Worm (Caenorhabditis elegans) whole organism, late embryonic: ENCODE results near the gene C07A12.18.

Source experiments
- C08G9.2 ChIP-seq: sonication (generic microtip); optimal IDR thresholded peaks from 2 replicates; lab custom pipeline; 2016; ENCODE audit warnings: mild to moderate bottlenecking, missing genetic modification characterization, moderate library complexity, missing compliant biosample characterization
- K09A11.1 ChIP-seq: sonication (generic microtip); optimal IDR thresholded peaks from 2 replicates; lab custom pipeline; 2017; ENCODE audit warnings: antibody characterized with exemption, mild to moderate bottlenecking, missing genetic modification characterization, missing compliant biosample characterization; ENCODE audit not compliant: insufficient read depth
- ama-1 ChIP-seq: fragments of 150-350 bp; optimal IDR thresholded peaks from 2 replicates; lab custom pipeline; 2014
- ceh-14 ChIP-seq: sonication (generic microtip); optimal IDR thresholded peaks from 2 replicates; lab custom pipeline; 2016; ENCODE audit warnings: missing genotype, missing genetic modification characterization, missing compliant biosample characterization
- ceh-19 ChIP-seq: fragments of 200-800 bp; sonication (Bioruptor generic); optimal IDR thresholded peaks from 2 replicates; lab custom pipeline; 2018; ENCODE audit warnings: mild to moderate bottlenecking, missing genetic modification characterization, missing compliant biosample characterization
- ceh-2 ChIP-seq: sonication (generic microtip); optimal IDR thresholded peaks from 2 replicates; lab custom pipeline; 2016; ENCODE audit warnings: missing genotype, missing genetic modification characterization, missing compliant biosample characterization
- ceh-31 ChIP-seq: sonication (generic microtip); optimal IDR thresholded peaks from 2 replicates; lab custom pipeline; 2016; ENCODE audit warnings: missing genetic modification characterization, missing compliant biosample characterization
- ceh-34 ChIP-seq: sonication (generic microtip); optimal IDR thresholded peaks from 2 replicates; lab custom pipeline; 2016; ENCODE audit warnings: mild to moderate bottlenecking, missing genetic modification characterization, missing compliant biosample characterization
- ceh-45 ChIP-seq: fragments of 200-800 bp; sonication (Bioruptor generic); IDR thresholded peaks from 2 replicates; pipeline ENCODE4 v1.3.6; 2022; ENCODE audit warnings: missing genetic modification reagents, missing genetic modification characterization, missing compliant biosample characterization
- ceh-48 ChIP-seq: sonication (generic microtip); optimal IDR thresholded peaks from 2 replicates; lab custom pipeline; 2016; ENCODE audit warnings: missing genetic modification characterization, inconsistent platforms, missing compliant biosample characterization
- ceh-6 ChIP-seq: fragments of 200-800 bp; sonication (Bioruptor generic); optimal IDR thresholded peaks from 2 replicates; lab custom pipeline; 2018; ENCODE audit warnings: mild to moderate bottlenecking, missing genetic modification characterization, missing compliant biosample characterization
- ceh-9 ChIP-seq: sonication (generic microtip); optimal IDR thresholded peaks from 2 replicates; lab custom pipeline; 2016; ENCODE audit warnings: mild to moderate bottlenecking, missing genetic modification characterization, inconsistent platforms, missing compliant biosample characterization
- dmd-4 ChIP-seq: sonication (generic microtip); optimal IDR thresholded peaks from 2 replicates; lab custom pipeline; 2016; ENCODE audit warnings: borderline replicate concordance, missing genetic modification characterization, missing compliant biosample characterization
- elt-2 ChIP-seq: sonication (generic microtip); optimal IDR thresholded peaks from 2 replicates; lab custom pipeline; 2016; ENCODE audit warnings: missing genetic modification reagents, missing genetic modification characterization, missing compliant biosample characterization
- elt-4 ChIP-seq: sonication (generic microtip); optimal IDR thresholded peaks from 2 replicates; lab custom pipeline; 2016; ENCODE audit warnings: missing genetic modification characterization, missing compliant biosample characterization
- ets-4 ChIP-seq: sonication (generic microtip); optimal IDR thresholded peaks from 2 replicates; lab custom pipeline; 2016; ENCODE audit warnings: missing genetic modification characterization, missing compliant biosample characterization
- eyg-1 ChIP-seq: sonication (generic microtip); optimal IDR thresholded peaks from 2 replicates; lab custom pipeline; 2016; ENCODE audit warnings: missing genotype, missing genetic modification characterization, missing compliant biosample characterization
- fkh-6 ChIP-seq: sonication (generic microtip); optimal IDR thresholded peaks from 2 replicates; lab custom pipeline; 2016; ENCODE audit warnings: missing genetic modification characterization, missing compliant biosample characterization
- gmeb-2 ChIP-seq: sonication (generic microtip); optimal IDR thresholded peaks from 2 replicates; lab custom pipeline; 2016; ENCODE audit warnings: missing genetic modification characterization, inconsistent platforms, missing compliant biosample characterization
- hlh-15 ChIP-seq: sonication (generic microtip); optimal IDR thresholded peaks from 2 replicates; lab custom pipeline; 2016; ENCODE audit warnings: missing genetic modification characterization, missing compliant biosample characterization
- hlh-30 ChIP-seq: sonication (generic microtip); optimal IDR thresholded peaks from 2 replicates; lab custom pipeline; 2017; ENCODE audit warnings: antibody characterized with exemption, missing genetic modification characterization, missing compliant biosample characterization; ENCODE audit not compliant: insufficient read depth
- hlh-6 ChIP-seq: sonication (generic microtip); optimal IDR thresholded peaks from 2 replicates; lab custom pipeline; 2016; ENCODE audit warnings: missing genotype, missing genetic modification characterization, missing compliant biosample characterization
- hlh-8 ChIP-seq: sonication (generic microtip); optimal IDR thresholded peaks from 2 replicates; lab custom pipeline; 2016; ENCODE audit warnings: missing genotype, missing genetic modification characterization, missing compliant biosample characterization
- lim-6 ChIP-seq: sonication (generic microtip); optimal IDR thresholded peaks from 2 replicates; lab custom pipeline; 2016; ENCODE audit warnings: missing genetic modification characterization, missing compliant biosample characterization
- madf-2 ChIP-seq: sonication (generic microtip); optimal IDR thresholded peaks from 2 replicates; lab custom pipeline; 2017; ENCODE audit warnings: missing genetic modification characterization, missing compliant biosample characterization
- nfya-1 ChIP-seq: sonication (generic microtip); optimal IDR thresholded peaks from 2 replicates; lab custom pipeline; 2017; ENCODE audit warnings: missing genetic modification characterization, mild to moderate bottlenecking, missing compliant biosample characterization, antibody characterized with exemption, moderate library complexity
- npax-4 ChIP-seq: sonication (generic microtip); optimal IDR thresholded peaks from 2 replicates; lab custom pipeline; 2016; ENCODE audit warnings: missing genetic modification characterization, missing compliant biosample characterization
- pha-2 ChIP-seq: sonication (generic microtip); optimal IDR thresholded peaks from 2 replicates; lab custom pipeline; 2017; ENCODE audit warnings: mild to moderate bottlenecking, missing genetic modification characterization, missing compliant biosample characterization
- pqm-1 ChIP-seq: sonication (generic microtip); optimal IDR thresholded peaks from 2 replicates; lab custom pipeline; 2016; ENCODE audit warnings: missing genetic modification characterization, missing compliant biosample characterization
- ref-2 ChIP-seq: sonication (generic microtip); optimal IDR thresholded peaks from 2 replicates; lab custom pipeline; 2016; ENCODE audit warnings: missing genetic modification characterization, missing compliant biosample characterization
- rnt-1 ChIP-seq: sonication (generic microtip); optimal IDR thresholded peaks from 2 replicates; lab custom pipeline; 2016; ENCODE audit warnings: missing genetic modification characterization, missing compliant biosample characterization
- sdc-2 ChIP-seq: sonication (generic microtip); optimal IDR thresholded peaks from 2 replicates; lab custom pipeline; 2016; ENCODE audit warnings: missing genotype, missing genetic modification characterization, missing compliant biosample characterization
- sox-2 ChIP-seq: fragments of 200-800 bp; sonication (Bioruptor generic); IDR thresholded peaks from 2 replicates; pipeline ENCODE4 v1.3.6; 2022; ENCODE audit warnings: missing genetic modification reagents, missing genetic modification characterization, missing compliant biosample characterization
- syd-9 ChIP-seq: sonication (generic microtip); optimal IDR thresholded peaks from 2 replicates; lab custom pipeline; 2016; ENCODE audit warnings: mild to moderate bottlenecking, missing genetic modification characterization, moderate library complexity, missing compliant biosample characterization
- unc-3 ChIP-seq, 2 experiments: fragments of 200-800 bp in 1 of 2; sonication (Bioruptor generic) in 1 of 2; sonication (generic microtip) in 1 of 2; conservative IDR thresholded peaks in 1 of 2; optimal IDR thresholded peaks in 1 of 2; 2 replicates each; pipeline versions ENCODE4 v1.3.6 to Lab custom; 2016 to 2022; ENCODE audit warnings: missing compliant biosample characterization in 2 of 2, missing genetic modification characterization in 2 of 2, missing genetic modification reagents in 1 of 2
- unc-42 ChIP-seq: sonication (generic microtip); optimal IDR thresholded peaks from 2 replicates; lab custom pipeline; 2016; ENCODE audit warnings: missing genotype, missing genetic modification characterization, missing compliant biosample characterization
- unc-86 ChIP-seq: sonication (generic microtip); optimal IDR thresholded peaks from 2 replicates; lab custom pipeline; 2016; ENCODE audit warnings: missing genetic modification characterization, missing compliant biosample characterization
- zip-5 ChIP-seq: sonication (generic microtip); optimal IDR thresholded peaks from 2 replicates; lab custom pipeline; 2016; ENCODE audit warnings: missing genetic modification characterization, missing compliant biosample characterization
- ztf-16 ChIP-seq: sonication (generic microtip); optimal IDR thresholded peaks from 2 replicates; lab custom pipeline; 2017; ENCODE audit warnings: missing genetic modification characterization, missing compliant biosample characterization

Gene C07A12.18

ce11 chrX:4576272-4576671, 26.6 kb upstream of the C07A12.18 start:
- TF ChIP-seq ceh-34 (tag; lab: Kevin White, UChicago) (no peak), hlh-15 (tag; lab: Kevin White, UChicago) (no peak), hlh-30 (tag; lab: Kevin White, UChicago) (peak; percentile 19), zip-5 (tag; lab: Kevin White, UChicago) (no peak), hlh-8 (tag; lab: Kevin White, UChicago) (no peak), ref-2 (no peak), unc-42 (tag; lab: Kevin White, UChicago) (peak; percentile 22), elt-4 (tag; lab: Kevin White, UChicago) (no peak), pqm-1 (no peak), lim-6 (tag; lab: Kevin White, UChicago) (no peak), ceh-2 (tag; lab: Kevin White, UChicago) (no peak), ceh-31 (peak; percentile 71), sox-2 (GFP tag; lab: Robert Waterston, UW) (0 out of 2 replicates have a peak, but pooled peaks have one; percentile 11), elt-2 (tag; lab: Kevin White, UChicago) (no peak), ceh-19 (GFP tag; lab: Kevin White, UChicago) (peak; percentile 20), K09A11.1 (tag; lab: Kevin White, UChicago) (no peak), ceh-48 (tag; lab: Kevin White, UChicago) (peak; percentile 88), unc-3 (GFP tag; conservative IDR thresholded peaks at IDR 0.05; lab: Robert Waterston, UW) (no peak), unc-3 (tag; optimal IDR thresholded peaks at IDR 0.05; lab: Kevin White, UChicago) (no peak), ceh-6 (GFP tag; lab: Kevin White, UChicago) (no peak), npax-4 (tag; lab: Kevin White, UChicago) (no peak), nfya-1 (tag; lab: Kevin White, UChicago) (peak; percentile 43), ets-4 (tag; lab: Kevin White, UChicago) (no peak), ztf-16 (no peak), unc-86 (tag; lab: Kevin White, UChicago) (no peak)

- TF ChIP-seq ama-1 (no peak), hlh-6 (no peak), unc-42 (tag; lab: Kevin White, UChicago) (peak; percentile 61)
These were observed 25.2 kb upstream of the C07A12.18 start for ce11 chrX:4574873-4575272.

ce11 chrX:4571137-4571536, 21.4 kb upstream of the C07A12.18 start, which contains the start of gene amt-1:
Gene amt-1 (plus strand): TSS chrX:4571437.
- TF ChIP-seq ceh-14 (tag; lab: Kevin White, UChicago) (no peak), rnt-1 (tag; lab: Kevin White, UChicago) (no peak), gmeb-2 (tag; lab: Kevin White, UChicago) (no peak), pha-2 (no peak), ceh-19 (GFP tag; lab: Kevin White, UChicago) (no peak), ceh-45 (GFP tag; lab: Robert Waterston, UW) (no peak), syd-9 (no peak), ceh-9 (tag; lab: Kevin White, UChicago) (no peak), madf-2 (tag; lab: Kevin White, UChicago) (no peak), sdc-2 (tag; lab: Kevin White, UChicago) (no peak), dmd-4 (tag; lab: Kevin White, UChicago) (no peak), ref-2 (no peak), ceh-48 (tag; lab: Kevin White, UChicago) (no peak), K09A11.1 (tag; lab: Kevin White, UChicago) (no peak), eyg-1 (tag; lab: Kevin White, UChicago) (no peak), fkh-6 (no peak), unc-3 (GFP tag; conservative IDR thresholded peaks at IDR 0.05; lab: Robert Waterston, UW) (no peak), unc-3 (tag; optimal IDR thresholded peaks at IDR 0.05; lab: Kevin White, UChicago) (no peak), C08G9.2 (no peak), nfya-1 (tag; lab: Kevin White, UChicago) (no peak)
